Fruit fly (Drosophila melanogaster): ENCODE results near the gene CG7730.

CG7730 gene

dm6 chr3L:17004218-17004759 is 23.0 kb upstream of the CG7730 start (continued):
- TF ChIP-seq CG34224 (GFP tag; IDR thresholded peaks at IDR 0.05; ENCODE audit: partially characterized antibody) (no peak), pros (GFP tag; optimal IDR thresholded peaks at IDR 0.05) (no peak), aop (GFP tag; IDR thresholded peaks at IDR 0.05) (no peak), B-H1 (GFP tag; IDR thresholded peaks at IDR 0.05) (peak; percentile 73), tap (tag; optimal IDR thresholded peaks at IDR 0.05) (peak; percentile 78), bsh (GFP tag; optimal IDR thresholded peaks at IDR 0.05) (peak; percentile 77 to 79), Asciz (GFP tag; optimal IDR thresholded peaks at IDR 0.05) (peak; percentile 80), CG2889 (GFP tag; IDR thresholded peaks at IDR 0.05) (peak; percentile 82), br (optimal IDR thresholded peaks at IDR 0.05) (no peak), da (GFP tag; optimal IDR thresholded peaks at IDR 0.05) (peak; percentile 78), jigr1 (GFP tag; IDR thresholded peaks at IDR 0.05) (peak; percentile 83), Xbp1 (GFP tag; optimal IDR thresholded peaks at IDR 0.05) (peak; percentile 84), MBD-R2 (GFP tag; IDR thresholded peaks at IDR 0.05) (peak; percentile 55), sc (optimal IDR thresholded peaks at IDR 0.05) (no peak), sc (GFP tag; optimal IDR thresholded peaks at IDR 0.05) (peak; percentile 57), CG12942 (GFP tag; optimal IDR thresholded peaks at IDR 0.05) (peak; percentile 74), PHDP (tag; optimal IDR thresholded peaks at IDR 0.05) (peak; percentile 90), CG4730 (GFP tag; IDR thresholded peaks at IDR 0.05) (peak; percentile 83), lilli (GFP tag; optimal IDR thresholded peaks at IDR 0.05) (peak; percentile 88), tup (GFP tag; optimal IDR thresholded peaks at IDR 0.05) (peak; percentile 67), Trl (optimal IDR thresholded peaks at IDR 0.05) (peak in 1 of 2 experiments; percentile 13), Trl (GFP tag; optimal IDR thresholded peaks at IDR 0.05) (peak; percentile 88), Fer1 (GFP tag; optimal IDR thresholded peaks at IDR 0.05) (peak; percentile 87), CG2678 (tag; optimal IDR thresholded peaks at IDR 0.05) (peak; percentile 88), Hr78 (GFP tag; optimal IDR thresholded peaks at IDR 0.05) (peak in 1 of 2 experiments; percentile 58), CG2202 (tag; optimal IDR thresholded peaks at IDR 0.05) (peak; percentile 1), HLHmδ (GFP tag; optimal IDR thresholded peaks at IDR 0.05) (peak; percentile 15), pho (GFP tag; optimal IDR thresholded peaks at IDR 0.05) (peak; percentile 92), CG10366 (GFP tag; IDR thresholded peaks at IDR 0.05) (peak; percentile 83), zfh1 (GFP tag; IDR thresholded peaks at IDR 0.05) (peak; percentile 82), CG11695 (GFP tag; IDR thresholded peaks at IDR 0.05) (peak; percentile 91), ems (GFP tag; optimal IDR thresholded peaks at IDR 0.05) (peak; percentile 89), CG8944 (GFP tag; optimal IDR thresholded peaks at IDR 0.05) (peak; percentile 86), HLH4C (GFP tag; IDR thresholded peaks at IDR 0.05; ENCODE audit: partially characterized antibody) (no peak), Nf-YB (GFP tag; optimal IDR thresholded peaks at IDR 0.05) (peak; percentile 76), Dek (tag; optimal IDR thresholded peaks at IDR 0.05) (peak; percentile 88), CoRest (tag; optimal IDR thresholded peaks at IDR 0.05) (peak; percentile 94), zen (tag; optimal IDR thresholded peaks at IDR 0.05) (peak; percentile 29), CG12219 (GFP tag; optimal IDR thresholded peaks at IDR 0.05) (peak; percentile 87), D19B (GFP tag; optimal IDR thresholded peaks at IDR 0.05) (peak; percentile 72), Deaf1 (tag; optimal IDR thresholded peaks at IDR 0.05) (peak; percentile 64), CG13775 (GFP tag; optimal IDR thresholded peaks at IDR 0.05) (peak; percentile 80), CG17328 (GFP tag; IDR thresholded peaks at IDR 0.05) (peak; percentile 61), amos (GFP tag; IDR thresholded peaks at IDR 0.05; ENCODE audit: partially characterized antibody) (no peak), dimm (GFP tag; IDR thresholded peaks at IDR 0.05) (peak; percentile 73), CG4707 (GFP tag; optimal IDR thresholded peaks at IDR 0.05) (peak; percentile 42), stwl (tag; optimal IDR thresholded peaks at IDR 0.05) (no peak), E2f1 (GFP tag; IDR thresholded peaks at IDR 0.05) (peak; percentile 80), Vsx1 (GFP tag; optimal IDR thresholded peaks at IDR 0.05) (peak; percentile 58), CG14441 (GFP tag; IDR thresholded peaks at IDR 0.05) (peak; percentile 88), chif (GFP tag; optimal IDR thresholded peaks at IDR 0.05) (peak; percentile 86 to 88)
